Worm (Caenorhabditis elegans) whole organism, late embryonic: ENCODE results near the gene ptr-4.
A peak's percentile ranks its signal among the peaks of the same experiment; 100 is the strongest.

Experiments
- C38D4.7 ChIP-seq: fragments of 200-800 bp; sonication (Bioruptor generic); optimal IDR thresholded peaks from 2 replicates; lab custom pipeline; 2018; ENCODE audit warnings: mild to moderate bottlenecking, missing genetic modification characterization, moderate library complexity, missing compliant biosample characterization
- F13H6.1 ChIP-seq: sonication (generic microtip); optimal IDR thresholded peaks from 2 replicates; lab custom pipeline; 2016; ENCODE audit warnings: missing genetic modification characterization, missing compliant biosample characterization
- Y22D7AL.16 ChIP-seq: sonication (generic microtip); optimal IDR thresholded peaks from 2 replicates; lab custom pipeline; 2016; ENCODE audit warnings: missing genetic modification characterization, missing compliant biosample characterization
- ama-1 ChIP-seq: fragments of 150-350 bp; optimal IDR thresholded peaks from 2 replicates; lab custom pipeline; 2014
- ceh-18 ChIP-seq: sonication (generic microtip); optimal IDR thresholded peaks from 2 replicates; lab custom pipeline; 2016; ENCODE audit warnings: missing genetic modification characterization, missing compliant biosample characterization
- ceh-2 ChIP-seq: sonication (generic microtip); optimal IDR thresholded peaks from 2 replicates; lab custom pipeline; 2016; ENCODE audit warnings: missing genotype, missing genetic modification characterization, missing compliant biosample characterization
- ceh-22 ChIP-seq: sonication (generic microtip); optimal IDR thresholded peaks from 2 replicates; lab custom pipeline; 2017; ENCODE audit warnings: missing biosample characterization, missing genetic modification characterization
- ceh-24 ChIP-seq: sonication (generic microtip); optimal IDR thresholded peaks from 2 replicates; lab custom pipeline; 2016; ENCODE audit warnings: mild to moderate bottlenecking, missing genetic modification characterization, missing compliant biosample characterization
- ceh-45 ChIP-seq: fragments of 200-800 bp; sonication (Bioruptor generic); IDR thresholded peaks from 2 replicates; pipeline ENCODE4 v1.3.6; 2022; ENCODE audit warnings: missing genetic modification reagents, missing genetic modification characterization, missing compliant biosample characterization
- ceh-48 ChIP-seq: sonication (generic microtip); optimal IDR thresholded peaks from 2 replicates; lab custom pipeline; 2016; ENCODE audit warnings: missing genetic modification characterization, inconsistent platforms, missing compliant biosample characterization
- ceh-6 ChIP-seq: fragments of 200-800 bp; sonication (Bioruptor generic); optimal IDR thresholded peaks from 2 replicates; lab custom pipeline; 2018; ENCODE audit warnings: mild to moderate bottlenecking, missing genetic modification characterization, missing compliant biosample characterization
- ceh-9 ChIP-seq: sonication (generic microtip); optimal IDR thresholded peaks from 2 replicates; lab custom pipeline; 2016; ENCODE audit warnings: mild to moderate bottlenecking, missing genetic modification characterization, inconsistent platforms, missing compliant biosample characterization
- che-1 ChIP-seq: sonication (generic microtip); optimal IDR thresholded peaks from 2 replicates; lab custom pipeline; 2016; ENCODE audit warnings: mild to moderate bottlenecking, missing genetic modification characterization, missing compliant biosample characterization
- dmd-4 ChIP-seq: sonication (generic microtip); optimal IDR thresholded peaks from 2 replicates; lab custom pipeline; 2016; ENCODE audit warnings: borderline replicate concordance, missing genetic modification characterization, missing compliant biosample characterization
- elt-4 ChIP-seq: sonication (generic microtip); optimal IDR thresholded peaks from 2 replicates; lab custom pipeline; 2016; ENCODE audit warnings: missing genetic modification characterization, missing compliant biosample characterization
- ets-4 ChIP-seq: sonication (generic microtip); optimal IDR thresholded peaks from 2 replicates; lab custom pipeline; 2016; ENCODE audit warnings: missing genetic modification characterization, missing compliant biosample characterization
- fax-1 ChIP-seq: sonication (generic microtip); optimal IDR thresholded peaks from 2 replicates; lab custom pipeline; 2016; ENCODE audit warnings: missing genotype, missing genetic modification characterization, missing compliant biosample characterization
- fkh-10 ChIP-seq: fragments of 150-350 bp; optimal IDR thresholded peaks from 2 replicates; lab custom pipeline; 2014; ENCODE audit warnings: missing biosample characterization, missing genetic modification reagents, missing genetic modification characterization
- gmeb-2 ChIP-seq: sonication (generic microtip); optimal IDR thresholded peaks from 2 replicates; lab custom pipeline; 2016; ENCODE audit warnings: missing genetic modification characterization, inconsistent platforms, missing compliant biosample characterization
- hlh-30 ChIP-seq: sonication (generic microtip); optimal IDR thresholded peaks from 2 replicates; lab custom pipeline; 2017; ENCODE audit warnings: antibody characterized with exemption, missing genetic modification characterization, missing compliant biosample characterization; ENCODE audit not compliant: insufficient read depth
- lim-6 ChIP-seq: sonication (generic microtip); optimal IDR thresholded peaks from 2 replicates; lab custom pipeline; 2016; ENCODE audit warnings: missing genetic modification characterization, missing compliant biosample characterization
- madf-2 ChIP-seq: sonication (generic microtip); optimal IDR thresholded peaks from 2 replicates; lab custom pipeline; 2017; ENCODE audit warnings: missing genetic modification characterization, missing compliant biosample characterization
- nfya-1 ChIP-seq: sonication (generic microtip); optimal IDR thresholded peaks from 2 replicates; lab custom pipeline; 2017; ENCODE audit warnings: missing genetic modification characterization, mild to moderate bottlenecking, missing compliant biosample characterization, antibody characterized with exemption, moderate library complexity
- odd-2 ChIP-seq: sonication (generic microtip); optimal IDR thresholded peaks from 2 replicates; lab custom pipeline; 2017; ENCODE audit warnings: antibody characterized with exemption, mild to moderate bottlenecking, missing genetic modification characterization, missing compliant biosample characterization
- pha-4 ChIP-seq: fragments of 150-350 bp; optimal IDR thresholded peaks from 2 replicates; lab custom pipeline; 2018; ENCODE audit warnings: missing biosample characterization, missing genetic modification reagents, missing genetic modification characterization
- pqm-1 ChIP-seq: sonication (generic microtip); optimal IDR thresholded peaks from 2 replicates; lab custom pipeline; 2016; ENCODE audit warnings: missing genetic modification characterization, missing compliant biosample characterization
- ref-2 ChIP-seq: sonication (generic microtip); optimal IDR thresholded peaks from 2 replicates; lab custom pipeline; 2016; ENCODE audit warnings: missing genetic modification characterization, missing compliant biosample characterization
- rnt-1 ChIP-seq: sonication (generic microtip); optimal IDR thresholded peaks from 2 replicates; lab custom pipeline; 2016; ENCODE audit warnings: missing genetic modification characterization, missing compliant biosample characterization
- sox-2 ChIP-seq: fragments of 200-800 bp; sonication (Bioruptor generic); IDR thresholded peaks from 2 replicates; pipeline ENCODE4 v1.3.6; 2022; ENCODE audit warnings: missing genetic modification reagents, missing genetic modification characterization, missing compliant biosample characterization
- syd-9 ChIP-seq: sonication (generic microtip); optimal IDR thresholded peaks from 2 replicates; lab custom pipeline; 2016; ENCODE audit warnings: mild to moderate bottlenecking, missing genetic modification characterization, moderate library complexity, missing compliant biosample characterization
- tbx-2 ChIP-seq: sonication (generic microtip); optimal IDR thresholded peaks from 2 replicates; lab custom pipeline; 2016; ENCODE audit warnings: missing genetic modification characterization, missing compliant biosample characterization
- tbx-7 ChIP-seq: sonication (generic microtip); optimal IDR thresholded peaks from 2 replicates; lab custom pipeline; 2016; ENCODE audit warnings: missing genotype, missing genetic modification characterization, missing compliant biosample characterization
- unc-3 ChIP-seq, 2 experiments: fragments of 200-800 bp in 1 of 2; sonication (Bioruptor generic) in 1 of 2; sonication (generic microtip) in 1 of 2; conservative IDR thresholded peaks in 1 of 2; optimal IDR thresholded peaks in 1 of 2; 2 replicates each; pipeline versions ENCODE4 v1.3.6 to Lab custom; 2016 to 2022; ENCODE audit warnings: missing compliant biosample characterization in 2 of 2, missing genetic modification characterization in 2 of 2, missing genetic modification reagents in 1 of 2
- unc-55 ChIP-seq: sonication (generic microtip); optimal IDR thresholded peaks from 2 replicates; lab custom pipeline; 2017; ENCODE audit warnings: missing biosample characterization, missing genetic modification reagents, missing genetic modification characterization
- unc-86 ChIP-seq: sonication (generic microtip); optimal IDR thresholded peaks from 2 replicates; lab custom pipeline; 2016; ENCODE audit warnings: missing genetic modification characterization, missing compliant biosample characterization
- zip-5 ChIP-seq: sonication (generic microtip); optimal IDR thresholded peaks from 2 replicates; lab custom pipeline; 2016; ENCODE audit warnings: missing genetic modification characterization, missing compliant biosample characterization
- ztf-16 ChIP-seq: sonication (generic microtip); optimal IDR thresholded peaks from 2 replicates; lab custom pipeline; 2017; ENCODE audit warnings: missing genetic modification characterization, missing compliant biosample characterization

ptr-4 gene

ce11 chrX:6064385-6064784 lies 1.4 kb downstream of the ptr-4 start:
- TF ChIP-seq ets-4 (no peak), dmd-4 (tag; lab: Kevin White, UChicago) (no peak), ceh-45 (GFP tag; lab: Robert Waterston, UW) (no peak), pqm-1 (tag; lab: Kevin White, UChicago) (no peak), ceh-22 (tag; lab: Kevin White, UChicago) (no peak), unc-3 (GFP tag; conservative IDR thresholded peaks at IDR 0.05; lab: Robert Waterston, UW) (no peak), unc-3 (tag; optimal IDR thresholded peaks at IDR 0.05; lab: Kevin White, UChicago) (no peak), fax-1 (tag; lab: Kevin White, UChicago) (no peak)

- TF ChIP-seq gmeb-2, result no peak
- TF ChIP-seq elt-4 (tag; lab: Kevin White, UChicago), result no peak
- no peak for TF ChIP-seq ceh-2 (tag; lab: Kevin White, UChicago)
- TF ChIP-seq pqm-1 (tag; lab: Kevin White, UChicago), result no peak
- no peak for TF ChIP-seq fkh-10 (GFP tag; lab: Kevin White, UChicago)
- TF ChIP-seq syd-9 (tag; lab: Kevin White, UChicago), result no peak
- no peak for TF ChIP-seq tbx-7
- TF ChIP-seq hlh-30 (tag; lab: Kevin White, UChicago), result no peak
- no peak for TF ChIP-seq unc-86 (tag; lab: Kevin White, UChicago)
- TF ChIP-seq odd-2, result no peak
Measured at ce11 chrX:6059163-6059782, 6.5 kb downstream of the ptr-4 start.

ce11 chrX:6057580-6058305 lies 8.0 kb downstream of the ptr-4 start, which contains the start of gene gln-1:
Gene gln-1 (plus strand): TSS chrX:6058255.
- TF ChIP-seq unc-55 (GFP tag; lab: Kevin White, UChicago) (no peak), fkh-10 (GFP tag; lab: Kevin White, UChicago) (no peak), ref-2 (tag; lab: Kevin White, UChicago) (peak; percentile 5), ceh-48 (tag; lab: Kevin White, UChicago) (no peak), dmd-4 (tag; lab: Kevin White, UChicago) (no peak), F13H6.1 (tag; lab: Kevin White, UChicago) (no peak), rnt-1 (tag; lab: Kevin White, UChicago) (peak; percentile 64)

- TF ChIP-seq C38D4.7 (GFP tag; lab: Kevin White, UChicago) (no peak), sox-2 (GFP tag; lab: Robert Waterston, UW) (no peak), lim-6 (no peak), ceh-9 (tag; lab: Kevin White, UChicago) (no peak), Y22D7AL.16 (tag; lab: Kevin White, UChicago) (no peak), ceh-6 (GFP tag; lab: Kevin White, UChicago) (no peak), zip-5 (no peak), ceh-22 (tag; lab: Kevin White, UChicago) (no peak), madf-2 (tag; lab: Kevin White, UChicago) (no peak), ama-1 (lab: Kevin White, UChicago) (no peak)
Measured at ce11 chrX:6052744-6053143, 13.0 kb downstream of the ptr-4 start, which contains the start of gene C45B2.6. Gene C45B2.6 (plus strand): TSS chrX:6052879.

ce11 chrX:6050849-6051248 lies 14.9 kb downstream of the ptr-4 start:
- TF ChIP-seq ceh-48 (tag; lab: Kevin White, UChicago) (no peak), unc-3 (GFP tag; conservative IDR thresholded peaks at IDR 0.05; lab: Robert Waterston, UW) (no peak), unc-3 (tag; optimal IDR thresholded peaks at IDR 0.05; lab: Kevin White, UChicago) (no peak), ceh-24 (no peak), ceh-18 (tag; lab: Kevin White, UChicago) (no peak), ref-2 (tag; lab: Kevin White, UChicago) (no peak), tbx-2 (tag; lab: Kevin White, UChicago) (no peak), sox-2 (GFP tag; lab: Robert Waterston, UW) (no peak), pha-4 (tag; lab: Kevin White, UChicago) (no peak), odd-2 (no peak), nfya-1 (tag; lab: Kevin White, UChicago) (no peak), ztf-16 (no peak), che-1 (no peak)
- TF ChIP-seq, all 69 proteins: peak for 0
